Worm (Caenorhabditis elegans) whole organism, mixed stage, embryonic: ENCODE data around the gene col-104.

Experiments used
- M03D4.4 ChIP-seq: sonication (generic microtip); optimal IDR thresholded peaks from 2 replicates; lab custom pipeline; 2017; ENCODE audit warnings: mild to moderate bottlenecking, missing genetic modification characterization, missing compliant biosample characterization
- bed-3 ChIP-seq: fragments of 200-800 bp; sonication (Bioruptor generic); optimal IDR thresholded peaks from 3 replicates; lab custom pipeline; 2018; ENCODE audit warnings: mild to moderate bottlenecking, missing genetic modification characterization, moderate library complexity, missing compliant biosample characterization
- blmp-1 ChIP-seq: fragments of 150-350 bp; optimal IDR thresholded peaks from 2 replicates; lab custom pipeline; 2014; ENCODE audit warnings: missing biosample characterization, missing genetic modification characterization
- ceh-39 ChIP-seq: fragments of 150-350 bp; optimal IDR thresholded peaks from 2 replicates; lab custom pipeline; 2014; ENCODE audit warnings: missing biosample characterization, missing genetic modification characterization
- ceh-43 ChIP-seq: fragments of 200-800 bp; sonication (Bioruptor generic); optimal IDR thresholded peaks from 2 replicates; lab custom pipeline; 2018; ENCODE audit warnings: mild to moderate bottlenecking, missing genetic modification characterization, moderate library complexity, missing compliant biosample characterization
- ceh-83 ChIP-seq: fragments of 200-800 bp; sonication (Bioruptor generic); optimal IDR thresholded peaks from 2 replicates; lab custom pipeline; 2018; ENCODE audit warnings: mild to moderate bottlenecking, missing genetic modification characterization, missing compliant biosample characterization
- ces-1 ChIP-seq: fragments of 150-350 bp; optimal IDR thresholded peaks from 2 replicates; lab custom pipeline; 2014; ENCODE audit warnings: missing biosample characterization, missing genetic modification reagents, missing genetic modification characterization
- cnd-1 ChIP-seq: fragments of 200-800 bp; sonication (Bioruptor generic); optimal IDR thresholded peaks from 2 replicates; lab custom pipeline; 2018; ENCODE audit warnings: mild to moderate bottlenecking, missing genetic modification characterization, missing compliant biosample characterization
- drap-1 ChIP-seq: fragments of 200-800 bp; sonication (Bioruptor generic); optimal IDR thresholded peaks from 3 replicates; lab custom pipeline; 2018; ENCODE audit warnings: mild to moderate bottlenecking, missing genetic modification characterization, missing compliant biosample characterization
- elt-1 ChIP-seq: sonication (generic microtip); optimal IDR thresholded peaks from 2 replicates; lab custom pipeline; 2017; ENCODE audit warnings: missing genetic modification characterization, mild to moderate bottlenecking, missing compliant biosample characterization, antibody characterized with exemption, moderate library complexity, borderline replicate concordance; ENCODE audit not compliant: insufficient read depth
- elt-3 ChIP-seq: fragments of 150-350 bp; optimal IDR thresholded peaks from 2 replicates; lab custom pipeline; 2014; ENCODE audit warnings: missing biosample characterization, missing genetic modification characterization
- flh-1 ChIP-seq: fragments of 200-800 bp; sonication (Bioruptor generic); optimal IDR thresholded peaks from 2 replicates; lab custom pipeline; 2018; ENCODE audit warnings: mild to moderate bottlenecking, missing genetic modification characterization, moderate library complexity, missing compliant biosample characterization
- hlh-1 ChIP-seq: fragments of 150-350 bp; optimal IDR thresholded peaks from 2 replicates; lab custom pipeline; 2014; ENCODE audit warnings: missing biosample characterization, missing genetic modification reagents, missing genetic modification characterization
- lin-13 ChIP-seq: fragments of 150-350 bp; optimal IDR thresholded peaks from 2 replicates; lab custom pipeline; 2014; ENCODE audit warnings: missing biosample characterization, missing genetic modification characterization
- lin-32 ChIP-seq: fragments of 200-800 bp; sonication (Bioruptor generic); optimal IDR thresholded peaks from 2 replicates; lab custom pipeline; 2018; ENCODE audit warnings: mild to moderate bottlenecking, missing genetic modification characterization, missing compliant biosample characterization
- lsy-2 ChIP-seq: fragments of 150-350 bp; optimal IDR thresholded peaks from 2 replicates; lab custom pipeline; 2014; ENCODE audit warnings: missing biosample characterization, missing genetic modification characterization
- mab-5 ChIP-seq: fragments of 150-350 bp; optimal IDR thresholded peaks from 2 replicates; lab custom pipeline; 2014; ENCODE audit warnings: missing biosample characterization, missing genetic modification characterization
- mep-1 ChIP-seq: fragments of 150-350 bp; optimal IDR thresholded peaks from 2 replicates; lab custom pipeline; 2017; ENCODE audit warnings: missing biosample characterization, missing genetic modification reagents, missing genetic modification characterization, inconsistent platforms
- mls-2 ChIP-seq: sonication (generic microtip); optimal IDR thresholded peaks from 2 replicates; lab custom pipeline; 2016; ENCODE audit warnings: mild to moderate bottlenecking, missing genetic modification characterization, moderate library complexity, missing compliant biosample characterization
- nhr-2 ChIP-seq: fragments of 150-350 bp; optimal IDR thresholded peaks from 2 replicates; lab custom pipeline; 2014; ENCODE audit warnings: missing biosample characterization, missing genetic modification characterization
- nhr-237 ChIP-seq: fragments of 150-350 bp; optimal IDR thresholded peaks from 2 replicates; lab custom pipeline; 2014; ENCODE audit warnings: missing biosample characterization, missing genetic modification characterization
- nhr-28 ChIP-seq: fragments of 150-350 bp; optimal IDR thresholded peaks from 2 replicates; lab custom pipeline; 2014; ENCODE audit warnings: missing biosample characterization, missing genetic modification characterization
- nhr-76 ChIP-seq: sonication (generic microtip); optimal IDR thresholded peaks from 2 replicates; lab custom pipeline; 2017; ENCODE audit warnings: missing biosample characterization, missing genetic modification characterization
- pha-4 ChIP-seq: fragments of 150-350 bp; optimal IDR thresholded peaks from 2 replicates; lab custom pipeline; 2018; ENCODE audit warnings: missing biosample characterization, missing genetic modification reagents, missing genetic modification characterization
- sem-2 ChIP-seq: fragments of 200-800 bp; sonication (Bioruptor generic); optimal IDR thresholded peaks from 2 replicates; lab custom pipeline; 2018; ENCODE audit warnings: mild to moderate bottlenecking, missing genetic modification characterization, missing compliant biosample characterization
- snpc-4 ChIP-seq: fragments of 150-350 bp; optimal IDR thresholded peaks from 2 replicates; lab custom pipeline; 2014; ENCODE audit warnings: missing biosample characterization, missing genetic modification characterization
- sptf-1 ChIP-seq: sonication (generic microtip); optimal IDR thresholded peaks from 2 replicates; lab custom pipeline; 2017; ENCODE audit warnings: mild to moderate bottlenecking, missing genetic modification characterization, moderate library complexity, missing compliant biosample characterization
- tbx-8 ChIP-seq: fragments of 200-800 bp; sonication (Bioruptor generic); optimal IDR thresholded peaks from 2 replicates; lab custom pipeline; 2018; ENCODE audit warnings: mild to moderate bottlenecking, missing genetic modification characterization, moderate library complexity, missing compliant biosample characterization
- unc-120 ChIP-seq: sonication (generic microtip); optimal IDR thresholded peaks from 2 replicates; lab custom pipeline; 2017; ENCODE audit warnings: missing genetic modification characterization, missing compliant biosample characterization; ENCODE audit not compliant: poor library complexity, severe bottlenecking
- unc-62 ChIP-seq: fragments of 150-350 bp; optimal IDR thresholded peaks from 2 replicates; lab custom pipeline; 2014; ENCODE audit warnings: missing biosample characterization, missing genetic modification reagents, missing genetic modification characterization
- zip-8 ChIP-seq: fragments of 150-350 bp; optimal IDR thresholded peaks from 2 replicates; lab custom pipeline; 2014; ENCODE audit warnings: missing biosample characterization, missing genetic modification characterization
- ztf-11 ChIP-seq: fragments of 150-350 bp; optimal IDR thresholded peaks from 2 replicates; lab custom pipeline; 2014; ENCODE audit warnings: missing biosample characterization, missing genetic modification characterization

col-104 gene

ce11 chrIV:1355147-1355546, at the start of gene col-104:
Gene col-104, minus strand, starts transcription at chrIV:1355305.
- TF ChIP-seq mab-5 (tag; lab: Kevin White, UChicago): no peak
- no peak for TF ChIP-seq snpc-4 (tag; lab: Kevin White, UChicago)
- no peak for TF ChIP-seq flh-1 (GFP tag; lab: Kevin White, UChicago)
- no peak for TF ChIP-seq mep-1 (tag; lab: Kevin White, UChicago)
- TF ChIP-seq nhr-76 (tag; lab: Kevin White, UChicago): no peak
- no peak for TF ChIP-seq sem-2
- TF ChIP-seq ztf-11: no peak
- no peak for TF ChIP-seq sptf-1 (tag; lab: Kevin White, UChicago)
- no peak for TF ChIP-seq hlh-1
- TF ChIP-seq blmp-1: no peak
- no peak for TF ChIP-seq ces-1 (GFP tag; lab: Kevin White, UChicago)
- TF ChIP-seq M03D4.4: no peak
- TF ChIP-seq pha-4: no peak
- no peak for TF ChIP-seq lsy-2

- no peak for TF ChIP-seq mls-2 (tag; lab: Kevin White, UChicago)
- no peak for TF ChIP-seq lsy-2
- TF ChIP-seq flh-1 (GFP tag; lab: Kevin White, UChicago): no peak
- TF ChIP-seq zip-8 (tag; lab: Kevin White, UChicago): no peak
- TF ChIP-seq drap-1 (GFP tag; lab: Kevin White, UChicago): no peak
- no peak for TF ChIP-seq nhr-2 (tag; lab: Kevin White, UChicago)
- no peak for TF ChIP-seq hlh-1
- TF ChIP-seq ztf-11: no peak
- no peak for TF ChIP-seq ces-1 (GFP tag; lab: Kevin White, UChicago)
- no peak for TF ChIP-seq nhr-76 (tag; lab: Kevin White, UChicago)
- TF ChIP-seq elt-3 (tag; lab: Kevin White, UChicago): no peak
- TF ChIP-seq lin-32 (GFP tag; lab: Kevin White, UChicago): no peak
- no peak for TF ChIP-seq nhr-237
- no peak for TF ChIP-seq cnd-1
- no peak for TF ChIP-seq ceh-43 (GFP tag; lab: Kevin White, UChicago)
- TF ChIP-seq, all 35 proteins: peak for 0
Observed at ce11 chrIV:1403960-1404359, 48.9 kb upstream of the col-104 start.

ce11 chrIV:1400016-1400415, 44.9 kb upstream of the col-104 start:
- TF ChIP-seq sem-2: no peak
- TF ChIP-seq elt-1: no peak
- TF ChIP-seq pha-4: no peak
- no peak for TF ChIP-seq cnd-1
- TF ChIP-seq bed-3: no peak
- no peak for TF ChIP-seq tbx-8 (GFP tag; lab: Kevin White, UChicago)
- no peak for TF ChIP-seq drap-1 (GFP tag; lab: Kevin White, UChicago)
- no peak for TF ChIP-seq lin-13
- TF ChIP-seq lin-32 (GFP tag; lab: Kevin White, UChicago): no peak
- TF ChIP-seq ztf-11: no peak
- no peak for TF ChIP-seq ceh-39
- TF ChIP-seq zip-8 (tag; lab: Kevin White, UChicago): no peak
- TF ChIP-seq nhr-2 (tag; lab: Kevin White, UChicago): no peak
- no peak for TF ChIP-seq hlh-1
- TF ChIP-seq unc-62 (GFP tag; lab: Kevin White, UChicago): no peak
- no peak for TF ChIP-seq ces-1 (GFP tag; lab: Kevin White, UChicago)

- TF ChIP-seq cnd-1 (no peak), mls-2 (tag; lab: Kevin White, UChicago) (no peak), lsy-2 (no peak), ceh-43 (GFP tag; lab: Kevin White, UChicago) (no peak), sem-2 (no peak)
Observed at ce11 chrIV:1397895-1398294, 42.8 kb upstream of the col-104 start.

- no peak for TF ChIP-seq nhr-28 (tag; lab: Kevin White, UChicago)
- TF ChIP-seq nhr-237: no peak
- TF ChIP-seq ceh-83 (GFP tag; lab: Kevin White, UChicago): no peak
- no peak for TF ChIP-seq snpc-4 (tag; lab: Kevin White, UChicago)
- no peak for TF ChIP-seq unc-120 (tag; lab: Kevin White, UChicago)
- TF ChIP-seq tbx-8 (GFP tag; lab: Kevin White, UChicago): no peak
- TF ChIP-seq M03D4.4: no peak
- TF ChIP-seq mls-2 (tag; lab: Kevin White, UChicago): no peak
- no peak for TF ChIP-seq cnd-1
- no peak for TF ChIP-seq lin-13
- no peak for TF ChIP-seq mep-1 (tag; lab: Kevin White, UChicago)
- TF ChIP-seq elt-3 (tag; lab: Kevin White, UChicago): no peak
- no peak for TF ChIP-seq mab-5 (tag; lab: Kevin White, UChicago)
- TF ChIP-seq nhr-76 (tag; lab: Kevin White, UChicago): no peak
- TF ChIP-seq sptf-1 (tag; lab: Kevin White, UChicago): no peak
Observed at ce11 chrIV:1394077-1394476, 39.0 kb upstream of the col-104 start.
